Fruit fly (Drosophila melanogaster): ENCODE data around the gene subdued.

DNA sequence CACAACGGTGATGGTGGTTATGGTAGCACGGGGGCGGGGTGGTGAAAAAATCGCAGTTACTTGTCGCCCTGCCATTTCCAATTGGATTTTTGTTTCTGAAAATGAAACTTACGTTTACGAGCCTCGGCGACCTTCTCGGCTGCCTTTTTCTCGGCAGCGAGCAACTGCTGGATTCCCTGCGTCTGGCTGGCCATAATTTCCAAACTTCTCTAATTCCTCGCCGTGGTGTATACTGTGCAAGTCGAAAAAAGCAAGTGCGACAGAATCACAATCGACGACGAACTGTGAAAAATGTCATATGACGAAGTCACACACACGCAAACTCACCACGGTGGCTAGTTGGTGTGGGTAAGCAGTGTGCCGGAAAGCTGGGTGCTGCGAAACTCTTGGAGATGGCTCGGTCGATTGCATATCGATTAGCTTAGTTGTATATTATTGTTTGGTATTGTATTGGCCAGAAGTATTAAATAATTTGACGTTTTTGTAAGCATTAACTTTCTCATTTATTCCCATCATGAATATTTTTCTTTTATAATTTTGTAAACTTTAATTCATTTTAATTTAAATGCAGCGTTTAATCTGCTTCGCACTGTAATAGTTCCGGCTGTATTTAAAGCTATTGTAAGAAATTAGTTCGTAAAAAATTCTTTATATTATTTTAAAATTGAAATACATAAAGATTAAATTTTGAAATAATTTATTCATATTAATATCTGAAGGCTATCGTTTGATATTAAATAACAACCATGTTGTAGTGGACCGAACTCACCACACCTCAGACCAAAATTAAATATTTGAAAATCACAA, 1.8 kb upstream of the subdued start, which contains the start of gene Vha13:
- no peak for TF ChIP-seq CrebA (GFP tag; optimal IDR thresholded peaks at IDR 0.05; ENCODE audit: borderline replicate concordance)
- TF ChIP-seq Dfd (GFP tag; optimal IDR thresholded peaks at IDR 0.05): no peak
- TF ChIP-seq brk (GFP tag; optimal IDR thresholded peaks at IDR 0.05): no peak
- peak; percentile 2 for TF ChIP-seq OdsH (GFP tag; optimal IDR thresholded peaks at IDR 0.05)
